Worm (Caenorhabditis elegans) whole organism, mixed stage, embryonic: ENCODE measurements around the gene pigc-1.

Source experiments
- lin-13 ChIP-seq: fragments of 150-350 bp; optimal IDR thresholded peaks from 2 replicates; lab custom pipeline; 2014; ENCODE audit warnings: missing biosample characterization, missing genetic modification characterization
- mep-1 ChIP-seq: fragments of 150-350 bp; optimal IDR thresholded peaks from 2 replicates; lab custom pipeline; 2017; ENCODE audit warnings: missing biosample characterization, missing genetic modification reagents, missing genetic modification characterization, inconsistent platforms
- mls-2 ChIP-seq: sonication (generic microtip); optimal IDR thresholded peaks from 2 replicates; lab custom pipeline; 2016; ENCODE audit warnings: mild to moderate bottlenecking, missing genetic modification characterization, moderate library complexity, missing compliant biosample characterization
- nhr-237 ChIP-seq: fragments of 150-350 bp; optimal IDR thresholded peaks from 2 replicates; lab custom pipeline; 2014; ENCODE audit warnings: missing biosample characterization, missing genetic modification characterization
- pha-4 ChIP-seq: fragments of 150-350 bp; optimal IDR thresholded peaks from 2 replicates; lab custom pipeline; 2018; ENCODE audit warnings: missing biosample characterization, missing genetic modification reagents, missing genetic modification characterization
- unc-39 ChIP-seq: fragments of 150-350 bp; optimal IDR thresholded peaks from 2 replicates; lab custom pipeline; 2014; ENCODE audit warnings: missing biosample characterization, missing genetic modification characterization
- ztf-11 ChIP-seq: fragments of 150-350 bp; optimal IDR thresholded peaks from 2 replicates; lab custom pipeline; 2014; ENCODE audit warnings: missing biosample characterization, missing genetic modification characterization

DNA sequence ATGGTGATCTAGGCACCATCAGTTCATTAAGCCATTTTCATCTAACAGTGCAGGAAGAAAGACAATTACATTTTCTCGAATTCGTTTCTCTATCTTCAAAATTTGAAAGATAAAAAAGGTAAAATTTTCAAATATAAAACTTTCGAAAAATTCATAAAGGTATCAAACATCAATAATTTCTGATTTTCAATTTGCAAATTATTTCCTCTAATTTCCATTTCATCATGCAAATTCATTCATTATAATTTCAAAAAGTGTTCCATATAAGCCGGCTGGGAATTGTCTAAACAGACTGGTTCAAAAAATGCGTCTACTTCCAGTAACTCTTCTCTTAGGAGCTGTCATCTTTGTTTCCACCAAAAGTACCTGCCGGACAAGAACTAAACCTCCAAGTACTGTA, 15.2 kb downstream of the pigc-1 start, which contains the start of gene clec-183:
- TF ChIP-seq unc-39 (tag; lab: Kevin White, UChicago) (no peak), lin-13 (tag; lab: Kevin White, UChicago) (no peak), mep-1 (tag; lab: Kevin White, UChicago) (no peak), ztf-11 (no peak), pha-4 (tag; lab: Kevin White, UChicago) (no peak), nhr-237 (tag; lab: Kevin White, UChicago) (no peak), mls-2 (tag; lab: Kevin White, UChicago) (no peak)
